Fruit fly (Drosophila melanogaster) whole organism: Measurements from ENCODE around the gene eIF3a.

Experiments
- CG8478 ChIP-seq: fragments of >200 bp; optimal IDR thresholded peaks from 2 replicates; lab custom pipeline; 2018; ENCODE audit warnings: inconsistent platforms
- Dll ChIP-seq: fragments of >200 bp; optimal IDR thresholded peaks from 2 replicates; lab custom pipeline; 2017
- EcR ChIP-seq, 2 experiments: fragments of >200 bp; optimal IDR thresholded peaks; 2 replicates each; lab custom pipeline; 2017; ENCODE audit warnings: missing biosample characterization in 2 of 2, missing genetic modification characterization in 2 of 2, missing genetic modification reagents in 2 of 2
- pan ChIP-seq: fragments of >200 bp; optimal IDR thresholded peaks from 2 replicates; lab custom pipeline; 2017
- psq ChIP-seq: fragments of >200 bp; optimal IDR thresholded peaks from 2 replicates; lab custom pipeline; 2017
- usp ChIP-seq: fragments of >200 bp; optimal IDR thresholded peaks from 2 replicates; lab custom pipeline; 2017; ENCODE audit warnings: missing biosample characterization, missing genetic modification characterization, mixed read lengths

Gene eIF3a

DNA sequence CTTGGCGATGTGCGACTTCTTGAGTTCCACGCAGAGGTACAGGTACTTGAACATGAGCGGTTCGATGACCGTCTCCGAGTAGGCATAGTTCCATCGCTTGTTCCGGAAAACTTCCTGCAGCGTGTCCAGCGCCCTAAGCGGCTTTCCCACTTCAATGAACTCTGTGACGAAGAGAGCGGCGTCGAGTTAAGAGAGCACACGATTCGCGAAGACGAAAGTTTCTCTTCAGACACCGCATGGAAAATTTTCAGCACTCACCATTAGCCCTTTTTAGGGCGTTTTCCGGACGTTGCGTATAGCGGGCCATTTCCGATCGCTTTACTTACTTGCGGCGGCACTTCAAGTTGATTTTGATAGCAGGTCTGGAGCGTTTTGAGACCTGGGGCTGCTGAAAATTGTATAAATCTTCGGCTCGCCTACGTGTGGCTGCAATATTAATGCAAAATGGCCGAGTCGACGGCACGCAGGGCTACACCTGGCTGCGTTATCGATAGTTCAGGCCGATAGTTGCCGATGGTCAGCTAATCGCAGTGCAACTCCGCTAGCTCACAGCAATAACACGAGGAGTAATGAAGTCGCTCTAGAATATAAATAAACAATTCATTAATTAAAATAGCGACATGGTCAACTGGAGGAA, at the start of gene eIF3a, which contains the start of gene CG1074:
TSS of gene eIF3a (minus strand) at position 455 of the 637 bp plus-strand sequence.
TSS of gene CG1074 (plus strand) at position 525 of the 637 bp plus-strand sequence.
- TF ChIP-seq Dll (lab: Kevin White, UChicago) (peak; percentile 15), CG8478 (lab: Kevin White, UChicago) (no peak), psq (lab: Kevin White, UChicago) (no peak)

DNA sequence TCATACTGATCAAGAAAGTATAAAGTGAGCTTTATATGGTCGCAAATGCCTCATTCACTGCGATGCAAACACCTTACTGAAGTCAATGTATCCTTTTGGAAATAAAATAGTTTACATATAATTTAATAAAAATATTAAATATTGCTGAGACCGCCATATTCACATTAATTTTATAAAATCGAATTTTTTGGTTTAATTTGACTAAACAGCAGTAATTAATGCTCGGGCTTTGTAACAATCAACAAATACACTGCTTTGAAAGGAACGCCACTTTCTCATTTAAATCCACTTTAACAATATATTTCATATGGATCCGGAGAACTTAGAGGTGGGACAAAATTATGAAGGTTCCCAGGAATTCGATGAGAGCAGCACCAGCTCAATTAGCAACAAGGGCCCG, 46.8 kb upstream of the eIF3a start, which contains the start of gene sac:
TSS of gene sac (plus strand) at position 301 of the 400 bp plus-strand sequence.
- no peak for TF ChIP-seq usp (GFP tag; lab: Kevin White, UChicago)
- no peak for TF ChIP-seq CG8478 (lab: Kevin White, UChicago)
- TF ChIP-seq psq (lab: Kevin White, UChicago) = no peak
- no peak for TF ChIP-seq pan (lab: Kevin White, UChicago)
- no peak for TF ChIP-seq EcR (GFP tag; optimal IDR thresholded peaks at IDR 0.05; lab: Kevin White, UChicago)

DNA sequence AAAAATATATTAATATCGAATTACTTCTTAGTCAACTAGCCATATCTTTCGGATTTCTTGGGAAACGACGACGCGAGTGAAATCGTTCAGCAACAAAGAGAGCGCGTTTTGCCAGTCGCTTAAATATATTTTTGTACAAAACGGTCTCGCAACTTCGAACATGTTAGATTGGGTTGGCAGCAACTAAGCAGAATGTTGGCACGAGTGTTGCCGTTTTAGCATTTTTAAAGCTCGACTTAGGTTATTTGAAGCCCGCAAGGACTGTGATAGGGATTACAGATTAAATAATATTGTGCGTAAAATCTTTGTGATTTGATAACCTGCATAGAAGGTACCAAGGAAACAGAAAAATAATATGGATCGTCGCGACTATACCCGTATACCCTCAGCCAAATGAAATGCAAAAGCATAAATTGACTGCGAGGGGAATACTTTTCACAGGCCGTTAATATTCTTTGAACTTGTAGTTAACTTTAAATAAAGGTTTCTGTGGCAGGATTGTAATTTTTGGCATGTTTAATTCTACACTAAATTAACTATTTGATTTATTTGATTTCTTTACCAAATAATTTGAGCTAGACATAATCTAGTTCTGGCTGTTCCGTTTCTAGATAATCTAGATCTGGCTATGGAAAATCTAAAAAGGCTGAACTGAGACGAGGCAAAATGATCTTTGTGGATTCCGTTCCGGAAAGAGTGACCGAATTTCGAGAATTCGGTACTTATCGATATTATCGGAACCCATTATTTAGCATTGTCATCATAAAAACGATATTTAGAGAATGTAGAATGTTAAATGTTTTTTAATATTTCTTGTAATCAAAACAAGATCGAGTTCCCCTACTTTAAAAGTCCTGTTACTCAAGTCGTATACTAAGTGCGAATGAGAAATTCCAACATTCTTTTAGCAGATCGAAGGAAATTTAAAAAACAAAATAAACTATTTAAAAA, 45.6 kb upstream of the eIF3a start, which contains the start of gene CG31523:
TSS of gene CG31523 (minus strand) at position 170 of the 951 bp plus-strand sequence.
- TF ChIP-seq CG8478 (lab: Kevin White, UChicago) (no peak), EcR (GFP tag; optimal IDR thresholded peaks at IDR 0.05; lab: Kevin White, UChicago) (no peak), pan (lab: Kevin White, UChicago) (no peak), Dll (lab: Kevin White, UChicago) (no peak), usp (GFP tag; lab: Kevin White, UChicago) (no peak), psq (lab: Kevin White, UChicago) (no peak)

DNA sequence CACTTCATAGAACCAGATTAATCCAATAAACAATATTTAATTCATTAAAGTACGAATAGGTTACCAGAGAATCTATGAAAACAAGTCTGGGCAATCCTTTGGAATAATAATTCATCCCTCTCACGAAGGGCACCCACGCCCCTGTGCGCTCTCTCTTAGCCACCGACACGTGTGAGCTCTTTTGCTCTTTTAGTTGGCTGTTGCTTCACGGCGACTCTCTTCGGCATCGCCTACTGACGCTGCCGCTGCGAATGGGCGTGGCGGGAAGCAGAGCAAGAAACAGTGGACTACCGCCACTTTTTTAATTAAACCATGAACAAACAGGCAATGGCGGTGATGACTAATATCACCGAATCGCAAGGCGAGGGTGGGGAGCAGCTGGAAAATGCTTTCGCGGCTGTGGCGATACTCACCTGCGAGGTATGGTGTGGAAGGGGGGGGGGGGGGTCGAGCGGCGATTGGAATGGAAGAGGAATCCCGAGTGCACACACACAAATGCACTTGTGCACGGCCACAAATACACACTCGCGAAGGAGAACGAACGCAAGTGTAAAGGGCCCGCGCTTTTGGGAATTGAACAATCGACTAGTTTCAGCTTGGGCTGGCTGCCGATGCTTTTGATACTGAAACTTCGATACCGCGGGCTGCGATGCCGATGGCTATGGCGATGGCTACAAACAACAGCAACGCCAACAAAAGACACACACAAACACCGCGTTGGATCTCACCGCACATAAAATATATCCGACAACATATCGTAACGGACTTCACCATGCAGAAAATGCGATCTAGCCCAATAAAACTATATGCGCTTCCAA, 44.7 kb upstream of the eIF3a start:
- peak; percentile 81 for TF ChIP-seq Dll (lab: Kevin White, UChicago)
- no peak for TF ChIP-seq pan (lab: Kevin White, UChicago)

DNA sequence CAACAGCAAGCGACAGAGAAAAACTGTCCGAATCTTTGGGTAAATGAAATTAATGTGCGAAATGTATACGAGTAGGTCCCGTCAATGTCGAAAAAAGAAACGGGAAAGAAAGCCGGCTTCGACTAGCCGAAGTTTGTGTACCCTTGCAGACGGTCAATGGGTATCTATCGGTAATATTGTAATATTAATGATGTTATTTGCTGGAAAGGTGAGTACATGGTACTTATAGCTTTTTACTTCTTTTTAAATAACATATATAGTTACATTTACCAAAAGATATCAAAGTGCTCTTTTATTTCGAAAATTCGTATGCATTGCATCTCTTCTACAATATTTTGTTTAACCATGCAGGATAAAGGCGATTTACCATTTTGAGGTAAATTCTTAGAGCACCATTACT, 42.3 kb upstream of the eIF3a start:
- TF ChIP-seq usp (GFP tag; lab: Kevin White, UChicago) = no peak

DNA sequence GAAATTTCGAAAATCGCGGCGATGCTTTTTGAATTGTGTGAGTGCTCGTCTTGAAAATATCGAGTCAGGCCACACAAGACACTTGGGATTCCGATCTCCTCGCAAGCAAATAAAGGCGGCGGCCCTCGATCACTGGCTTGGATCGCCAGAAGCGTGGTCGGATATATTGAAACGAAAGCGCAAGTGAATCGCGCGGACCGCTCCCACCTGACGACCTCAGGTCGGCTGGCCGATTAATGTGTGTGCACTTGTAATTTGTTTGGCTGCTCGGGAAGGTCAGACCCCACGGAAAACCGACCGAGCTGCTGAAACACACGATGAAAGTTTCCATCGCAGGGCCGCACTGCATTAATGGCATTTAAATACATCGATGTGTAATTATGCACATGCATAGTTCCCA, 41.7 kb upstream of the eIF3a start:
- TF ChIP-seq pan (lab: Kevin White, UChicago) = no peak

- TF ChIP-seq EcR (GFP tag; optimal IDR thresholded peaks at IDR 0.05; lab: Kevin White, UChicago) (peak in 1 of 2 experiments; percentile 0), psq (lab: Kevin White, UChicago) (no peak), usp (GFP tag; lab: Kevin White, UChicago) (no peak)
Observed at dm6 chr3R:4472694-4472975, 38.9 kb upstream of the eIF3a start.

dm6 chr3R:4471846-4472693, 38.4 kb upstream of the eIF3a start:
- no peak for TF ChIP-seq EcR (GFP tag; optimal IDR thresholded peaks at IDR 0.05; lab: Kevin White, UChicago)
- TF ChIP-seq CG8478 (lab: Kevin White, UChicago) = no peak
- TF ChIP-seq psq (lab: Kevin White, UChicago) = no peak

dm6 chr3R:4471047-4471751, 37.5 kb upstream of the eIF3a start:
- no peak for TF ChIP-seq EcR (GFP tag; optimal IDR thresholded peaks at IDR 0.05; lab: Kevin White, UChicago)

dm6 chr3R:4470695-4471046, 37.0 kb upstream of the eIF3a start:
- TF ChIP-seq psq (lab: Kevin White, UChicago) (no peak), CG8478 (lab: Kevin White, UChicago) (no peak), pan (lab: Kevin White, UChicago) (no peak), usp (GFP tag; lab: Kevin White, UChicago) (no peak), EcR (GFP tag; optimal IDR thresholded peaks at IDR 0.05; lab: Kevin White, UChicago) (no peak), Dll (lab: Kevin White, UChicago) (no peak)

dm6 chr3R:4468926-4469325, 35.2 kb upstream of the eIF3a start:
- no peak for TF ChIP-seq pan (lab: Kevin White, UChicago)
- TF ChIP-seq Dll (lab: Kevin White, UChicago) = no peak
- no peak for TF ChIP-seq EcR (GFP tag; optimal IDR thresholded peaks at IDR 0.05; lab: Kevin White, UChicago)
- no peak for TF ChIP-seq usp (GFP tag; lab: Kevin White, UChicago)
- TF ChIP-seq psq (lab: Kevin White, UChicago) = no peak
- no peak for TF ChIP-seq CG8478 (lab: Kevin White, UChicago)
